Worm (Caenorhabditis elegans) whole organism, L3 larva: ENCODE data around the gene F46C8.8.

Experiments used
- ZK546.5 ChIP-seq: sonication (generic microtip); optimal IDR thresholded peaks from 2 replicates; lab custom pipeline; 2017; ENCODE audit warnings: missing biosample characterization, missing genetic modification characterization
- daf-12 ChIP-seq: fragments of 150-350 bp; optimal IDR thresholded peaks from 2 replicates; lab custom pipeline; 2014; ENCODE audit warnings: missing biosample characterization, missing genetic modification reagents, missing genetic modification characterization
- egl-27 ChIP-seq: sonication (generic microtip); optimal IDR thresholded peaks from 4 replicates; lab custom pipeline; 2017; ENCODE audit warnings: missing biosample characterization, missing genetic modification reagents, missing genetic modification characterization
- egl-5 ChIP-seq: fragments of 150-350 bp; optimal IDR thresholded peaks from 2 replicates; lab custom pipeline; 2017; ENCODE audit warnings: missing biosample characterization, missing genetic modification reagents, missing genetic modification characterization, inconsistent platforms
- jun-1 ChIP-seq: fragments of 150-350 bp; optimal IDR thresholded peaks from 2 replicates; lab custom pipeline; 2014; ENCODE audit warnings: missing biosample characterization, missing genetic modification reagents, missing genetic modification characterization
- lin-39 ChIP-seq: fragments of 150-350 bp; optimal IDR thresholded peaks from 2 replicates; lab custom pipeline; 2018; ENCODE audit warnings: missing biosample characterization, missing genetic modification reagents, missing genetic modification characterization
- mml-1 ChIP-seq: fragments of 150-350 bp; sonication (generic microtip); optimal IDR thresholded peaks from 3 replicates; lab custom pipeline; 2014; ENCODE audit warnings: missing biosample characterization, missing genetic modification characterization
- nhr-76 ChIP-seq: fragments of 150-350 bp; sonication (generic microtip); optimal IDR thresholded peaks from 5 replicates; lab custom pipeline; 2014; ENCODE audit warnings: missing biosample characterization, missing genetic modification characterization
- pha-4 ChIP-seq: fragments of 150-350 bp; optimal IDR thresholded peaks from 2 replicates; lab custom pipeline; 2014; ENCODE audit warnings: missing biosample characterization, missing genetic modification reagents, missing genetic modification characterization
- pqm-1 ChIP-seq: fragments of 150-350 bp; optimal IDR thresholded peaks from 2 replicates; lab custom pipeline; 2017; ENCODE audit warnings: missing biosample characterization, missing genetic modification characterization, inconsistent platforms
- skn-1 ChIP-seq: fragments of 150-350 bp; optimal IDR thresholded peaks from 2 replicates; lab custom pipeline; 2014; ENCODE audit warnings: missing biosample characterization, missing genetic modification characterization
- ztf-11 ChIP-seq: fragments of 150-350 bp; optimal IDR thresholded peaks from 2 replicates; lab custom pipeline; 2014; ENCODE audit warnings: missing biosample characterization, missing genetic modification characterization

- TF ChIP-seq jun-1 (tag; lab: Kevin White, UChicago) (no peak), egl-27 (tag; lab: Kevin White, UChicago) (no peak), lin-39 (no peak), nhr-76 (tag; lab: Kevin White, UChicago) (no peak), skn-1 (tag; lab: Kevin White, UChicago) (no peak), ztf-11 (no peak), pha-4 (tag; lab: Kevin White, UChicago) (peak; percentile 24), mml-1 (no peak), pqm-1 (no peak), daf-12 (tag; lab: Kevin White, UChicago) (no peak), egl-5 (no peak), ZK546.5 (no peak)
Measured at ce11 chrX:7573629-7574028, 19.4 kb upstream of the F46C8.8 start.
